Fruit fly (Drosophila melanogaster) ovary, adult (tissue): ENCODE data around the gene Pde1c.

Experiments used
- CG17801 ChIP-seq: fragments of 200-800 bp; optimal IDR thresholded peaks from 2 replicates; lab custom pipeline; 2019; ENCODE audit warnings: missing biosample characterization, mild to moderate bottlenecking, missing genetic modification characterization, moderate library complexity; ENCODE audit not compliant: partially characterized antibody

Pde1c gene

DNA sequence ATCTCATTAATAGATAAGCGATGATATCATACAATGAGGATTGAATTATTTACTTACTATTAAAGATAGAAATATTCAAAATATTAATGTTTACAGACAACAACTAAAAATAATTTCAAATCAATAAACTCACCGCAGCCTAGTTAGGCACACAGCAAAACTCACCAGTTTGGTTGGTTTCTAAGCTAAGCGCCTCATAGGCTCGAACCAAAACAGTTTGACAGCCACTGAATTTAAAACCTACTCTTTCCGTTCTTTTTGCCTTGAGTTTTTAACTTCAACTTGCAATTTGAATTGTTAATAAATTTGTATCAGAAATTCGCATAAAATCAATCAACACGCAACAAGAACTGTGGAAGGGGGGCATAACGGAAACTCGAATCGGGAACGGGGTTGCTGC is 20.1 kb upstream of the Pde1c start:
- no peak for TF ChIP-seq CG17801 (GFP tag; lab: Kevin White, UChicago)

DNA sequence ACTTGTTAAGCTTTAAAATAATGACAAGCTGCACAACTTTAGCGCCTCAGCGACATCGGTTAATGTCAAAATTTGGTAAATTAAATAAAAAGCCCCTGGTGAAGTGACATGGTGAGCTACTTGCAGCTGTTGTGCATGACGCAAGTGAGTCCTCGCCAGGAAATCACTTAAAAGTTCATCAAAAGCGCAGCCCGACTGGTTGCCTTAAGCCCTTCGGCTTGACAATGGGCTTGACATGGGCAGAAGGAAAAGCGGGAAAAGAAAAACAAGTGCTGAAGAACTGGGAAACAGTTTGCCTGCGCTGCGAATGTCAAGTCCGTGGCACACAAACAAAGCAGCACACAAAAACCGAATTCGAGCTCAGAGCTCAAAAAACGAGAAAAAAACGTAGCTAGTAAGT is 19.3 kb upstream of the Pde1c start, which contains the start of gene CG16964:
TSS of gene CG16964 (plus strand) at position 301 of the 400 bp plus-strand sequence.
- TF ChIP-seq CG17801 (GFP tag; lab: Kevin White, UChicago), result no peak

DNA sequence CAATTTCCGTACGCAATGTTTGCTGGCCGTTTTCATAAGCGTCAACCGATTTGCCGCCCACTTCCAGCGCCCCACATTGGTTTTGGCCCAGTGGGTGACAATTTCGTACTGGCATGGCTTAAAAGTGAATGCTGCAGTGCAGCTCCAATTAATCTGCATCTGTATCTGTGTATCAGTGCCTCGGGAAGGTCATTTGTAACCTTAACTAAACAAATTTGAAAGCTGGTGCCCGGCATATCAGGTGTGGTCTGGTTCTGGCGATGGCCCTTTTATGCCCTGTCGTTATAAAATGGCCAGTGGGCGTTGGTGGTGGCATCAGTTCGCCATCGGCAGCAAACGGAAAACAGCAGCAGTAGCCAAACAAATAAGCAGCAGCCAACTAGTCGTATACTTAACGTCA is 15.5 kb upstream of the Pde1c start, which contains the start of gene Crys:
TSS of gene Crys (plus strand) at position 301 of the 400 bp plus-strand sequence.
- no peak for TF ChIP-seq CG17801 (GFP tag; lab: Kevin White, UChicago)

DNA sequence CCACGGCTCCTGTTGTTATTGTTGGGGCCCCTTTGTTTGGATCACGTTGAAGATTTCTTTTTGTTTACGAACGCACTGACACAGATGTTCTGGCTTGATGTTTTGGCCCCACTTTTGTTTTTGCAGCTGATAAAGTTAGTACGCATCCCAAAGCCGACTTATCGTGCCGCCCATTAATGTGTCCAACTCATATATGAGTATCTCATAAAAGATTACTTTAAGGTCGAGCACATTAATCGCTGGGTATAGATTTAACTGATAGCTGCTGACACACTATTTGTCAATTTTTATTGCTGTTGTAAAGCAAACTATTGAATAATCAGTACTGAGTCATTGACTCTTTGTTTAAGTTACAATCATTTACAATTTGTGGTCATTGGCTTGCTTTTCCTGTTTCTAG is 14.5 kb upstream of the Pde1c start:
- TF ChIP-seq CG17801 (GFP tag; lab: Kevin White, UChicago), result no peak

DNA sequence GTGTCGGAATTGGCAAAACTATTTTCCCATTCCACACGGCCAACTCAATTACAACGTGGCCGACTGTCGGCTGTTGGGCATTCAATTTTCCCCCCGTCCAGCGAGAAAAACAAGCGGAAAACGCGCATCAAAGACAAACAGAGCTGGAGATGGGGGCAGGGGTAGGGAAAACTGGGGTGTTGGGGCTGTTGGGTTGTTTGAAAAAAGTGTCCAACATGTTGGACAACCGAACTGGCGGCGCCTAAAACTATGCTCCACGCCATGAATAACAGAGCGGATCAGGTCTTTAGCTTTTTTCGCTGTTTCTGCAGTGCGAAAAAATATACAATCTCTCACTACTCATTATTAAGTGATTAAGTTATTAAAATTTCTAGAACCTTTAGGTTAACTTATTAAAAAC is 13.9 kb upstream of the Pde1c start:
- no peak for TF ChIP-seq CG17801 (GFP tag; lab: Kevin White, UChicago)

DNA sequence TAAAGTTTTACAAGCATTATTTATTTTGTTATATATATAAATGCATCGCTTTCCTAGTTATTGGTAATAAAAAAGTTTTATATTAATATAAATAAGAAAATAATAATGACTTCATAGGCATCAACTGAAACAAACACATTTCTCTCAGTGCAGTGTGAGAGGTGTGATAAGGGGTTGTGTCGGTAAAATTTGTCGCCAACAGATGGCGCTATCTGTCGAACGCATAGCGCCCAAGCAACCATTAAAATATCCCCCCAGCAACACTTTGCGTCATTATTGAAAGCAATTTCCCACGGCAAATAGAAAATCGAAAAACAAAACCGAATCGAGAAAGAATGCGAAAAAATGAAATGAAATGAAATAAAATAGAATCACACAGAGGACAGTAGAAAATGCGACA is 12.2 kb upstream of the Pde1c start:
- TF ChIP-seq CG17801 (GFP tag; lab: Kevin White, UChicago), result no peak

DNA sequence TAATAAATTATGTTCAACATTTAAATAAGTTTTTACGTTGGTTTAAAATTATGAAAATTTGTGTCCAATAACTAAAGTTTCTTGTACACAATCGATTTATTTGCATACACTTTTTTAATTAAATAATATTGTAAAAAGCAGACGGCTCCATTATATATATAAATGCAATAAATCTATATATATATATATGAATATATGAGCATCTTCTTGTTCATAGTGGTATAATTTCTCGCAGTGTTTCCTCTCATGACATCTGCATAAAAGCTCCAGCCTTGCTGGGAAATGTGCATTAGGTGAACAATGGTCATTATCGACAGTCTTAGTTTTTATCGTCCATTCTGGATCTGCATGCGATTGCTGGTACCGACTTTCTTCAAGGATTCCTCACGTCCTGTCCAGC is 9.3 kb upstream of the Pde1c start, which contains the start of gene Or33c:
TSS of gene Or33c (plus strand) at position 301 of the 400 bp plus-strand sequence.
- TF ChIP-seq CG17801 (GFP tag; lab: Kevin White, UChicago), result no peak

DNA sequence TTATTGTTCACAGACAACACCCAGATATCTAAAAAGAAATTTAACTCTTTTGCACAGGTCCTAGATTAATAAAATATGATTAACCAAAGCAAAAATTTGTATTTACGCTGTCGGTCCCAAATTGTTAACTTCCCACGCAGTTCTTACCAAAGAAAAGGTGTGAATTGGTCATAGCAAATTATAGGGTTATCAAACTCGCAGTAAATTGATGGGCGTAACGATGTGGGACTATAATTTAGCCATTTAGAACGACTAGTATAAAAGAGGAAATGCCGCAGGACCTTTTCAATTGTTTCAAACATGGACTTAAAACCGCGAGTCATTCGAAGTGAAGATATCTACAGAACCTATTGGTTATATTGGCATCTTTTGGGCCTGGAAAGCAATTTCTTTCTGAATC is 7.5 kb upstream of the Pde1c start, which contains the start of gene Or33b:
TSS of gene Or33b (plus strand) at position 301 of the 400 bp plus-strand sequence.
- no peak for TF ChIP-seq CG17801 (GFP tag; lab: Kevin White, UChicago)

DNA sequence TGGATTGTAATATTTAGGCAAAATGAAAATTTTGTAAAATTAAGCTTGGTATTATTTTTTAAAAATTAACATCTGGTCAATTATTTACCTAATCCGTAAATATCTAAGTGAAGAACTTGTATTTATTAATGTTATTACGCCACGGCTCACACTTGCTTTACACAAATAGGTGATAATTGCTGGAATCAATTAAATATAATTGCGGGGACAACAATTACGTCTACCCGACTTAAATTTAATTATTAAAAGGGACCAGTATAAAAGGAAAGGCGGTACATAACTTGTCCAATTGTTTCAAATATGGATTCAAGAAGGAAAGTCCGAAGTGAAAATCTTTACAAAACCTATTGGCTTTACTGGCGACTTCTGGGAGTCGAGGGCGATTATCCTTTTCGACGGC is 5.8 kb upstream of the Pde1c start, which contains the start of gene Or33a:
TSS of gene Or33a (plus strand) at position 301 of the 400 bp plus-strand sequence.
- TF ChIP-seq CG17801 (GFP tag; lab: Kevin White, UChicago), result no peak

DNA sequence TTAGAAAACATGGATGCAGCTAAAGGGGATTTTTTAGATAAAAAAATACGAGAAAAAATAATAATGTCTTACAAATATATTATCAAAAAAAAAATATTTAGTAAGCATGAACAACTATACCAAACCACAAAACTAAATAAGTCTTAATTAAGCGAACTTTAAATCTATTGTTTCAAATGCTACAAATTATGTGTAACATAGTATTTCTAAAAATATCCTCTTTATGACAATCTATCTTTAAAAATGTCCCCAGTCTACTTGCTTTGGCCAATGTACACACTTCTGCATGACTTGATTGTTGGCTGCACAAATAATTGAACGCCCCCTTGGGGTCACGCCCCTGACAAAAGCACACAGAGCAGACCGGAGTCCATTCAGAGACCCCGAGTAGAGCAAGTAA is 3.2 kb upstream of the Pde1c start:
- TF ChIP-seq CG17801 (GFP tag; lab: Kevin White, UChicago), result no peak

DNA sequence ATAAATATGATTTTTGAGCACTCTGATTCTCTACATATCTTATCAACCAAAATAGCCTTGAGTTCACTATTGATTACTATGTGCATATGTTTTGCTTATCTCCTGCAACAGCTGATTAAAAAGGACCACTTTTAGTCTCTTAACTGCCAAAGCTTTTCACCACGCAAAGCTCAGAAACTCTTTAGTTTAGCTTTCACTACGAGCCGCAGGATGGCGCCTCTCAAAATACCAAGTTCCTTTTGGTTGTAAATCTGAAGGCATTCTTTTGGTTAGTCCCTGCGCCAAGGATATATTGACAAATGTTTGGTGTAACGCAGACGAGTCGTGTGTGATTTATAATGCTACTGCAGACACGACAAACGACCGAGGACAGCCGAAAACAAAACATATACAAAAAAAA is 24.2 kb downstream of the Pde1c start:
- no peak for TF ChIP-seq CG17801 (GFP tag; lab: Kevin White, UChicago)

DNA sequence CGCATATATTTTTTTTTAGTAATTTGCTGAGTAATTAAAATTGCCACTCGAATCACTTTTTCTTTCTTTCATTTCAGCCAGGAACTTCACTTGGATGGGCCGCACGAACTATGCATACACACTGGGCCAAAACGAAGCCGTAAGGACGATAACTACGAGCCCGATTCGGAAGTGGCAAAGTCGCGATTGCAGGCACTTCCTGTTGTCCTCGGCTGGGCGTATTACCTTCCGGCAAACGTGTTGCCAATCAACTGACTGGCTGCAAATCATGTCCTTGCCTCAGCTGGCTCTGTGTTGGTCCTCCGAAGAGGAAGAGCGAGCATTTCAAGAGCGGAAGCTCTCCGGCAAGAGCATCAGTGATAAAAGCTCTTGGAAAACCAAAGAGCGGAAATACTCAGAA is 25.0 kb downstream of the Pde1c start:
- TF ChIP-seq CG17801 (GFP tag; lab: Kevin White, UChicago), result no peak

DNA sequence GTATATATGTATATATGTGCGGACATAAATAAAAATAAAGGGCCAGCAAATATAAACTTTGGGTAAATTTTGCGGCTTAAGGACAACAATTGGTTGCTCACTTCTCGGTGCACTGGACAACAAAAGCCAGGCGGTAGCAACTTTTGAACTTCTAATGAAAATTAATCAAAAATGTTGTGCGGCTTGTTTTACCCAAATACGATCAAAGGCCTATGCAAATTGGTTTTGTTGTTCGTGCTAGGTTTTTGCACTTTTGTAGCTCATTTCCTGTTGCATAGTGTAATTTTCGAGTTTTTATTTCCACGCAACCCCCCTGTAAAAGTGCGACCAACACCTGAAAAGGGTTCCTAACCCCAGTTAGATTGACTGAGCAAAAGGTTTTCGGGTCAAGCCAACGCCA is 25.9 kb downstream of the Pde1c start:
- TF ChIP-seq CG17801 (GFP tag; lab: Kevin White, UChicago), result no peak

DNA sequence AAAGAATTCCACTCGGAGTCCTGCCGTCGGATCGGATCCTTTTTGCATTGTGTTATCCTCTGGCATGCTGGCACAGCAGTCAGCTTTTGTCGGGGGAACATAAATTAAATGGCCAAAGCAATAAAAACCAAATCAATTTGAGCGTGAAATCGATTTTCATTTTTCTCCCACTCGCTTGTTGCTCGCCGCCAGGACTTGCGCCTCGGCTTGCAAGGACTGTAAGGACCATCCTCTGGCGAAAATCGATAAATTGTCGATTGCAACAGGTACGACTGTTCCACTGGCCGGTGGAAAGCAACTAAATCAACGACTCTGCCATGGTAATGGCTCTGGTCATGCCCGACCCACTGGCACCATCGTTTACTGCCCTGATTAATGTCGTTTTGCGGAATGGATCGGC is 35.1 kb downstream of the Pde1c start:
- no peak for TF ChIP-seq CG17801 (GFP tag; lab: Kevin White, UChicago)

DNA sequence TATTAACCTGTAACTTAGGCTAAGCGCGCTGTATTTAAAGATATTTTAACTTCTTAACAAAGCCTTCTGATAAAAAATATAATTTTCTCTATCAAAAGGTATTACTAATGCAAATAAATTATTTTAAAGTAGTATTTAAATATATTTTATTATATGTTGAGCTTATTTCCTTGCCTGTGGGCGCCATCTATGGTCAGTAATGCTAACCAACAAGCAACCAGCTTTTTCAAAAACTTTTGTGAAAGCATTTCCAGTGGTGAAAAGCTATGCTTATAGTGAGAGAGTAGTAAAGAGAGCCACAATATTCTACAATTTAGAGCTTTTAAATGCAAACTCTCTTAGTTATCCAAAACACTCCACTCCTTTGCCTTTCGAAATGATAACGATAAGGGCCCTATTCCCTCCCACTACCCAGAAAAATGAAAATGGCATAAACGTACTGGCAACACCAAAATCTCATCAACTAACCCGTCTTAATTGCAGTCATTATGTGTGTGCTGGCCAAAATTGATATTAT is 49.5 kb downstream of the Pde1c start:
- TF ChIP-seq CG17801 (GFP tag; lab: Kevin White, UChicago), result no peak

DNA sequence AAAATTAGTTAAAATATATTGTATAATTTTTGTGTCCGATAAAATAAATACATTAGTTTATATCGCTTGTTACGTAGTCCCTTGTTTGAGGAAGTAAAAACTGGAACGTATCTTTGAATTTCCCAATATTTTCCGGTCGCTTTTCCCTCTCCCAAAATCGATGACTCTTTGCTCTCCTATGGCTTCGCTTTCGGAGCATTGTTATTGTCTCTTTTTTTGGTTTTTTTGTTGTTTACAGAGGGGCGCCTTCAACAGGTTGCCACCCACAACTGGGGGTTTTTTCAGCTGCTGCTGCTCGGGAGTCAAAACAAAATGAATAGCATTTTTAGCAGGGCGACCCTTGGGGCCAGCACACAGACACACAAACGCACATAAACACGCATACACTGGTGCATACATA is 53.5 kb downstream of the Pde1c start:
- TF ChIP-seq CG17801 (GFP tag; lab: Kevin White, UChicago), result no peak
